Worm (Caenorhabditis elegans): ENCODE results near the gene F29B9.11.
A peak's percentile ranks its signal among the peaks of the same experiment; 100 is the strongest.

Gene F29B9.11

ce11 chrIV:4703911-4704310, 43.9 kb upstream of the F29B9.11 start, which contains the start of gene ogdh-1:
Gene ogdh-1 (minus strand): TSS chrIV:4704011.
- TF ChIP-seq unc-62 (GFP tag; optimal IDR thresholded peaks at IDR 0.05) (no peak), mls-2 (tag; optimal IDR thresholded peaks at IDR 0.05) (no peak), ces-1 (GFP tag; optimal IDR thresholded peaks at IDR 0.05) (no peak), sem-2 (GFP tag; optimal IDR thresholded peaks at IDR 0.05) (no peak), ceh-39 (tag; optimal IDR thresholded peaks at IDR 0.05) (no peak), ham-2 (GFP tag; optimal IDR thresholded peaks at IDR 0.05) (no peak), ztf-11 (tag; optimal IDR thresholded peaks at IDR 0.05) (no peak), ceh-83 (GFP tag; optimal IDR thresholded peaks at IDR 0.05) (no peak), nhr-28 (tag; optimal IDR thresholded peaks at IDR 0.05) (no peak), lin-32 (GFP tag; optimal IDR thresholded peaks at IDR 0.05) (no peak), elt-3 (tag; optimal IDR thresholded peaks at IDR 0.05) (no peak), sptf-1 (tag; optimal IDR thresholded peaks at IDR 0.05) (no peak), snpc-4 (tag; optimal IDR thresholded peaks at IDR 0.05) (no peak), blmp-1 (tag; optimal IDR thresholded peaks at IDR 0.05) (no peak), nhr-76 (tag; optimal IDR thresholded peaks at IDR 0.05) (no peak)

ce11 chrIV:4692463-4692862, 32.5 kb upstream of the F29B9.11 start, which contains the start of gene spe-51:
Gene spe-51 (plus strand): TSS chrIV:4692763.
- no peak for TF ChIP-seq ham-2 (GFP tag; optimal IDR thresholded peaks at IDR 0.05)

ce11 chrIV:4688221-4688620, 28.2 kb upstream of the F29B9.11 start, which contains the start of gene bus-4:
Gene bus-4 (plus strand): TSS chrIV:4688269.
- TF ChIP-seq blmp-1 (tag; optimal IDR thresholded peaks at IDR 0.05) (peak; percentile 11), M03D4.4 (tag; optimal IDR thresholded peaks at IDR 0.05) (no peak)

- TF ChIP-seq unc-120 (tag; optimal IDR thresholded peaks at IDR 0.05; ENCODE audit: poor library complexity, severe bottlenecking) (no peak), ham-2 (GFP tag; optimal IDR thresholded peaks at IDR 0.05) (peak; percentile 29)
These were observed 26.9 kb upstream of the F29B9.11 start for ce11 chrIV:4686898-4687297.

- TF ChIP-seq lin-13 (tag; optimal IDR thresholded peaks at IDR 0.05) (no peak), zip-8 (tag; optimal IDR thresholded peaks at IDR 0.05) (peak; percentile 52)
These were observed 26.4 kb upstream of the F29B9.11 start for ce11 chrIV:4686291-4686830.

- TF ChIP-seq nhr-12 (tag; optimal IDR thresholded peaks at IDR 0.05) (no peak), mls-2 (tag; optimal IDR thresholded peaks at IDR 0.05) (no peak), unc-120 (tag; optimal IDR thresholded peaks at IDR 0.05; ENCODE audit: poor library complexity, severe bottlenecking) (no peak), ceh-39 (tag; optimal IDR thresholded peaks at IDR 0.05) (no peak), ces-1 (GFP tag; optimal IDR thresholded peaks at IDR 0.05) (no peak), elt-1 (tag; optimal IDR thresholded peaks at IDR 0.05; ENCODE audit: borderline replicate concordance, insufficient read depth) (no peak), lin-32 (GFP tag; optimal IDR thresholded peaks at IDR 0.05) (no peak), ceh-83 (GFP tag; optimal IDR thresholded peaks at IDR 0.05) (no peak), nhr-2 (tag; optimal IDR thresholded peaks at IDR 0.05) (no peak), cnd-1 (tag; optimal IDR thresholded peaks at IDR 0.05) (no peak), flh-1 (GFP tag; optimal IDR thresholded peaks at IDR 0.05) (no peak), lsy-2 (tag; optimal IDR thresholded peaks at IDR 0.05) (no peak)
These were observed 23.1 kb upstream of the F29B9.11 start for ce11 chrIV:4683149-4683548.

ce11 chrIV:4678718-4679117, 18.7 kb upstream of the F29B9.11 start, which contains the start of gene kin-36:
Gene kin-36 (plus strand): TSS chrIV:4679018.
- TF ChIP-seq unc-39 (tag; optimal IDR thresholded peaks at IDR 0.05) (no peak), M03D4.4 (tag; optimal IDR thresholded peaks at IDR 0.05) (no peak), ztf-11 (tag; optimal IDR thresholded peaks at IDR 0.05) (no peak), hlh-1 (tag; optimal IDR thresholded peaks at IDR 0.05) (no peak), ceh-43 (GFP tag; optimal IDR thresholded peaks at IDR 0.05) (no peak), mep-1 (tag; optimal IDR thresholded peaks at IDR 0.05) (no peak), ces-1 (GFP tag; optimal IDR thresholded peaks at IDR 0.05) (no peak), ceh-83 (GFP tag; optimal IDR thresholded peaks at IDR 0.05) (no peak), zip-8 (tag; optimal IDR thresholded peaks at IDR 0.05) (no peak), lsy-2 (tag; optimal IDR thresholded peaks at IDR 0.05) (no peak), unc-120 (tag; optimal IDR thresholded peaks at IDR 0.05; ENCODE audit: poor library complexity, severe bottlenecking) (no peak), lin-13 (tag; optimal IDR thresholded peaks at IDR 0.05) (no peak), lin-32 (GFP tag; optimal IDR thresholded peaks at IDR 0.05) (no peak), nhr-76 (tag; optimal IDR thresholded peaks at IDR 0.05) (no peak), mab-5 (tag; optimal IDR thresholded peaks at IDR 0.05) (no peak)
